Fruit fly (Drosophila melanogaster): ENCODE results near the gene ath.

The ath gene

dm6 chr2L:10261774-10262173 lies 50.8 kb downstream of the ath start:
- no peak for TF ChIP-seq CG11617 (GFP tag; optimal IDR thresholded peaks at IDR 0.05)
- no peak for TF ChIP-seq CG33017 (tag; optimal IDR thresholded peaks at IDR 0.05)
- TF ChIP-seq ovo (GFP tag; optimal IDR thresholded peaks at IDR 0.05): no peak
- no peak for TF ChIP-seq CG1620 (GFP tag; optimal IDR thresholded peaks at IDR 0.05)
- TF ChIP-seq kay (GFP tag; ENCODE audit: borderline replicate concordance): peak; percentile 91
- TF ChIP-seq CG7101 (tag; optimal IDR thresholded peaks at IDR 0.05): no peak
- no peak for TF ChIP-seq Hr96 (GFP tag; optimal IDR thresholded peaks at IDR 0.05)

All from whole organism, adult.